Worm (Caenorhabditis elegans) whole organism, early embryonic: ENCODE results near the gene Y51H7C.9.

Experiments
- B0310.2 ChIP-seq: sonication (generic microtip); optimal IDR thresholded peaks from 2 replicates; lab custom pipeline; 2016; ENCODE audit warnings: mild to moderate bottlenecking, missing genetic modification characterization, missing compliant biosample characterization
- F13C5.2 ChIP-seq: sonication (generic microtip); optimal IDR thresholded peaks from 2 replicates; lab custom pipeline; 2017; ENCODE audit warnings: mild to moderate bottlenecking, missing genetic modification characterization, inconsistent platforms, missing compliant biosample characterization
- aly-1 ChIP-seq: sonication (generic microtip); optimal IDR thresholded peaks from 2 replicates; lab custom pipeline; 2016; ENCODE audit warnings: missing genetic modification characterization, missing compliant biosample characterization
- ama-1 ChIP-seq: fragments of 150-350 bp; optimal IDR thresholded peaks from 2 replicates; lab custom pipeline; 2014
- ceh-13 ChIP-seq: fragments of 200-800 bp; sonication (Bioruptor generic); optimal IDR thresholded peaks from 2 replicates; lab custom pipeline; 2018; ENCODE audit warnings: mild to moderate bottlenecking, missing genetic modification characterization, missing compliant biosample characterization
- ceh-36 ChIP-seq: sonication (generic microtip); optimal IDR thresholded peaks from 2 replicates; lab custom pipeline; 2016; ENCODE audit warnings: missing genetic modification characterization, inconsistent platforms, missing compliant biosample characterization
- ets-7 ChIP-seq: sonication (generic microtip); optimal IDR thresholded peaks from 2 replicates; lab custom pipeline; 2016; ENCODE audit warnings: missing genotype, missing genetic modification characterization, missing compliant biosample characterization
- flt-1 ChIP-seq: fragments of 200-800 bp; sonication (Bioruptor generic); IDR thresholded peaks from 2 replicates; pipeline ENCODE4 v1.3.6; 2022; ENCODE audit warnings: missing genetic modification characterization, missing compliant biosample characterization
- hmbx-1 ChIP-seq: sonication (generic microtip); optimal IDR thresholded peaks from 2 replicates; lab custom pipeline; 2016; ENCODE audit warnings: mild to moderate bottlenecking, missing genetic modification characterization, missing compliant biosample characterization
- hmg-4 ChIP-seq: fragments of 200-800 bp; sonication (Bioruptor generic); optimal IDR thresholded peaks from 2 replicates; lab custom pipeline; 2018; ENCODE audit warnings: mild to moderate bottlenecking, missing genetic modification characterization, missing compliant biosample characterization
- hnd-1 ChIP-seq: sonication (generic microtip); optimal IDR thresholded peaks from 2 replicates; lab custom pipeline; 2016; ENCODE audit warnings: missing genetic modification characterization, missing compliant biosample characterization
- pes-1 ChIP-seq: fragments of 200-800 bp; sonication (Bioruptor generic); IDR thresholded peaks from 2 replicates; pipeline ENCODE4 v1.3.6; 2022; ENCODE audit warnings: missing genetic modification reagents, missing genetic modification characterization, missing compliant biosample characterization
- scrt-1 ChIP-seq: fragments of 200-800 bp; sonication (Bioruptor generic); IDR thresholded peaks from 2 replicates; pipeline ENCODE4 v1.3.6; 2022; ENCODE audit warnings: missing genetic modification characterization, missing compliant biosample characterization
- sea-1 ChIP-seq: fragments of 200-800 bp; sonication (Bioruptor generic); conservative IDR thresholded peaks from 2 replicates; pipeline ENCODE4 v1.3.6; 2022; ENCODE audit warnings: missing genetic modification characterization, missing compliant biosample characterization
- tbx-11 ChIP-seq: fragments of 200-800 bp; sonication (Bioruptor generic); IDR thresholded peaks from 2 replicates; pipeline ENCODE4 v1.3.6; 2022; ENCODE audit warnings: missing genetic modification characterization, missing compliant biosample characterization
- tbx-37 ChIP-seq: fragments of 200-800 bp; sonication (Bioruptor generic); conservative IDR thresholded peaks from 2 replicates; pipeline ENCODE4 v1.3.6; 2022; ENCODE audit warnings: missing genetic modification reagents, missing genetic modification characterization, missing compliant biosample characterization
- tra-4 ChIP-seq: sonication (generic microtip); optimal IDR thresholded peaks from 2 replicates; lab custom pipeline; 2017; ENCODE audit warnings: missing genetic modification characterization, missing compliant biosample characterization

The Y51H7C.9 gene

ce11 chrII:1437449-1438335 is 26.4 kb upstream of the Y51H7C.9 start, which contains the start of gene nol-6:
Gene nol-6 (minus strand): TSS chrII:1437499.
- TF ChIP-seq F13C5.2 (tag; lab: Kevin White, UChicago): no peak
- TF ChIP-seq ets-7 (tag; lab: Kevin White, UChicago): no peak
- TF ChIP-seq aly-1 (tag; lab: Kevin White, UChicago): no peak
- no peak for TF ChIP-seq hmg-4 (GFP tag; lab: Kevin White, UChicago)
- no peak for TF ChIP-seq ceh-13 (GFP tag; lab: Kevin White, UChicago)

ce11 chrII:1436715-1437114 is 25.4 kb upstream of the Y51H7C.9 start:
- TF ChIP-seq hmg-4 (GFP tag; lab: Kevin White, UChicago): no peak
- no peak for TF ChIP-seq ceh-13 (GFP tag; lab: Kevin White, UChicago)
- no peak for TF ChIP-seq tbx-37
- no peak for TF ChIP-seq ceh-36 (tag; lab: Kevin White, UChicago)
- TF ChIP-seq sea-1 (GFP tag; lab: Robert Waterston, UW): no peak
- no peak for TF ChIP-seq B0310.2 (tag; lab: Kevin White, UChicago)
- TF ChIP-seq hnd-1 (tag; lab: Kevin White, UChicago): no peak
- no peak for TF ChIP-seq tbx-11 (GFP tag; lab: Robert Waterston, UW)
- TF ChIP-seq scrt-1 (GFP tag; lab: Robert Waterston, UW): no peak
- no peak for TF ChIP-seq ets-7 (tag; lab: Kevin White, UChicago)
- no peak for TF ChIP-seq aly-1 (tag; lab: Kevin White, UChicago)
- TF ChIP-seq tra-4 (tag; lab: Kevin White, UChicago): no peak
- TF ChIP-seq flt-1 (GFP tag; lab: Robert Waterston, UW): no peak
- TF ChIP-seq hmbx-1 (tag; lab: Kevin White, UChicago): no peak
- no peak for TF ChIP-seq ama-1 (lab: Kevin White, UChicago)
- TF ChIP-seq F13C5.2 (tag; lab: Kevin White, UChicago): no peak
- TF ChIP-seq pes-1 (GFP tag; lab: Robert Waterston, UW): no peak

ce11 chrII:1423660-1424059 is 12.4 kb upstream of the Y51H7C.9 start, which contains the start of gene Y51H7C.10:
Gene Y51H7C.10 (minus strand): TSS chrII:1423760.
- no peak for TF ChIP-seq tbx-11 (GFP tag; lab: Robert Waterston, UW)
- TF ChIP-seq hmbx-1 (tag; lab: Kevin White, UChicago): no peak
- TF ChIP-seq sea-1 (GFP tag; lab: Robert Waterston, UW): no peak
- TF ChIP-seq pes-1 (GFP tag; lab: Robert Waterston, UW): no peak
- no peak for TF ChIP-seq F13C5.2 (tag; lab: Kevin White, UChicago)
- no peak for TF ChIP-seq tbx-37
- TF ChIP-seq aly-1 (tag; lab: Kevin White, UChicago): no peak
- TF ChIP-seq B0310.2 (tag; lab: Kevin White, UChicago): no peak
- TF ChIP-seq ceh-13 (GFP tag; lab: Kevin White, UChicago): no peak
- no peak for TF ChIP-seq ama-1 (lab: Kevin White, UChicago)
- TF ChIP-seq scrt-1 (GFP tag; lab: Robert Waterston, UW): no peak
- no peak for TF ChIP-seq ets-7 (tag; lab: Kevin White, UChicago)
- no peak for TF ChIP-seq ceh-36 (tag; lab: Kevin White, UChicago)
- no peak for TF ChIP-seq hnd-1 (tag; lab: Kevin White, UChicago)
- TF ChIP-seq tra-4 (tag; lab: Kevin White, UChicago): no peak
- TF ChIP-seq hmg-4 (GFP tag; lab: Kevin White, UChicago): no peak
- no peak for TF ChIP-seq flt-1 (GFP tag; lab: Robert Waterston, UW)

ce11 chrII:1420806-1421463 is 9.7 kb upstream of the Y51H7C.9 start:
- TF ChIP-seq B0310.2 (tag; lab: Kevin White, UChicago) (no peak), aly-1 (tag; lab: Kevin White, UChicago) (no peak), F13C5.2 (tag; lab: Kevin White, UChicago) (no peak), hmg-4 (GFP tag; lab: Kevin White, UChicago) (no peak), hmbx-1 (tag; lab: Kevin White, UChicago) (no peak), sea-1 (GFP tag; lab: Robert Waterston, UW) (no peak), hnd-1 (tag; lab: Kevin White, UChicago) (no peak), tbx-37 (no peak), ceh-36 (tag; lab: Kevin White, UChicago) (no peak), ets-7 (tag; lab: Kevin White, UChicago) (no peak), pes-1 (GFP tag; lab: Robert Waterston, UW) (no peak), ceh-13 (GFP tag; lab: Kevin White, UChicago) (no peak), tbx-11 (GFP tag; lab: Robert Waterston, UW) (no peak), flt-1 (GFP tag; lab: Robert Waterston, UW) (no peak), tra-4 (tag; lab: Kevin White, UChicago) (no peak), ama-1 (lab: Kevin White, UChicago) (no peak), scrt-1 (GFP tag; lab: Robert Waterston, UW) (no peak)

ce11 chrII:1419994-1420393 is 8.7 kb upstream of the Y51H7C.9 start:
- TF ChIP-seq flt-1 (GFP tag; lab: Robert Waterston, UW): no peak
- TF ChIP-seq ama-1 (lab: Kevin White, UChicago): no peak
- no peak for TF ChIP-seq tbx-11 (GFP tag; lab: Robert Waterston, UW)
- TF ChIP-seq pes-1 (GFP tag; lab: Robert Waterston, UW): no peak
- no peak for TF ChIP-seq hmbx-1 (tag; lab: Kevin White, UChicago)

ce11 chrII:1412359-1412907 is 1.2 kb upstream of the Y51H7C.9 start, which contains the start of gene alkb-1:
Gene alkb-1 (plus strand): TSS chrII:1412409.
- TF ChIP-seq tbx-37: no peak
- no peak for TF ChIP-seq pes-1 (GFP tag; lab: Robert Waterston, UW)
- TF ChIP-seq aly-1 (tag; lab: Kevin White, UChicago): no peak
- no peak for TF ChIP-seq hmbx-1 (tag; lab: Kevin White, UChicago)
- TF ChIP-seq hmg-4 (GFP tag; lab: Kevin White, UChicago): no peak
- TF ChIP-seq ceh-36 (tag; lab: Kevin White, UChicago): no peak
- no peak for TF ChIP-seq tbx-11 (GFP tag; lab: Robert Waterston, UW)
- no peak for TF ChIP-seq ceh-13 (GFP tag; lab: Kevin White, UChicago)
- no peak for TF ChIP-seq hnd-1 (tag; lab: Kevin White, UChicago)
- no peak for TF ChIP-seq flt-1 (GFP tag; lab: Robert Waterston, UW)
